1 fruit fly cellular context compared by ENCODE assay signal in the genomic region with DNA sequence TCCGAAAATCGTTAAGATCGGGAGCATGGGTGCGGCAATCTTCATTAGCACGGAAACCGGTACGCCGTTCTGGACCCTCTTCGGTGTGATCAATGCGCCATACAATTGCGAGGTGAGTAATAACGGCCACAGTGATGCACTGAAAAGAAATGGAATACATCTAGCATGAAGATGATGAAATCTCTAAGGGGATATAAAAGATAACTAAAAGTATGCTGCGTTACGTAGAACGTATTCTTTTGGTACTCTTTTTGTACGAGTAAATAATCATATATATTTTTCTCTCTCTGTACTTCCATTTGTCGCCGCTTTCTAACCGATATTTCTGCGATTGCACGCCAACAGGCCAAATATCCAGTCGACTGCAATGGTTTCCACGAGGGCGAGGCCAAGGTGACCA.
TF ChIP-seq lines count a peak whose summit lies in the region.

No protein-coding gene starts in this region.

TF ChIP-seq in whole organism, embryonic, 481 proteins besides CTCF, POLR2A, EP300 and RAD21 (continued from another document):
- TF ChIP-seq CG4424 (GFP tag; optimal IDR thresholded peaks at IDR 0.05; lab: Kevin White, UChicago), result peak; percentile 10
- no peak for TF ChIP-seq Ravus (GFP tag; IDR thresholded peaks at IDR 0.05; lab: Robert Waterston, UW)
- TF ChIP-seq CG2129 (GFP tag; IDR thresholded peaks at IDR 0.05; lab: Robert Waterston, UW; ENCODE audit: partially characterized antibody), result no peak
- peak; percentile 50 for TF ChIP-seq gem (tag; optimal IDR thresholded peaks at IDR 0.05; lab: Kevin White, UChicago)
- TF ChIP-seq cad (GFP tag; optimal IDR thresholded peaks at IDR 0.05; lab: Kevin White, UChicago), result no peak
- TF ChIP-seq ewg (GFP tag; optimal IDR thresholded peaks at IDR 0.05; lab: Kevin White, UChicago), result peak; percentile 5
- peak; percentile 45 for TF ChIP-seq CG2712 (tag; optimal IDR thresholded peaks at IDR 0.05; lab: Kevin White, UChicago)
- TF ChIP-seq CG31224 (GFP tag; IDR thresholded peaks at IDR 0.05; lab: Robert Waterston, UW), result 0 out of 2 replicates have a peak, but pooled peaks have one; percentile 7
- TF ChIP-seq phol (tag; optimal IDR thresholded peaks at IDR 0.05; lab: Kevin White, UChicago), result peak; percentile 31
- peak; percentile 52 for TF ChIP-seq vvl (GFP tag; IDR thresholded peaks at IDR 0.05; lab: Robert Waterston, UW)
- TF ChIP-seq CG18764 (GFP tag; optimal IDR thresholded peaks at IDR 0.05; lab: Kevin White, UChicago), result no peak
- peak; percentile 6 for TF ChIP-seq trem (tag; optimal IDR thresholded peaks at IDR 0.05; lab: Kevin White, UChicago)
- peak; percentile 0 for TF ChIP-seq CG10654 (GFP tag; optimal IDR thresholded peaks at IDR 0.05; lab: Kevin White, UChicago)
- peak; percentile 40 for TF ChIP-seq Blimp-1 (GFP tag; optimal IDR thresholded peaks at IDR 0.05; lab: Kevin White, UChicago)
- 0 out of 2 replicates have a peak, but pooled peaks have one; percentile 11 for TF ChIP-seq CG4360 (GFP tag; IDR thresholded peaks at IDR 0.05; lab: Robert Waterston, UW)
- no peak for TF ChIP-seq CG3065 (GFP tag; optimal IDR thresholded peaks at IDR 0.05; lab: Kevin White, UChicago)
- peak; percentile 19; the same call in 1 of the 2 replicates for TF ChIP-seq esg (GFP tag; conservative IDR thresholded peaks at IDR 0.05; lab: Robert Waterston, UW)
- no peak for TF ChIP-seq fru (optimal IDR thresholded peaks at IDR 0.05; lab: Kevin White, UChicago)
- TF ChIP-seq fd96Cb (tag; optimal IDR thresholded peaks at IDR 0.05; lab: Kevin White, UChicago), result peak; percentile 40
- TF ChIP-seq CG1792 (GFP tag; optimal IDR thresholded peaks at IDR 0.05; lab: Kevin White, UChicago), result no peak
- peak; percentile 39 for TF ChIP-seq Ptx1 (GFP tag; IDR thresholded peaks at IDR 0.05; lab: Robert Waterston, UW)
- TF ChIP-seq lmd (GFP tag; IDR thresholded peaks at IDR 0.05; lab: Robert Waterston, UW), result peak; percentile 39
- TF ChIP-seq HLH4C (GFP tag; IDR thresholded peaks at IDR 0.05; lab: Robert Waterston, UW; ENCODE audit: partially characterized antibody), result no peak
- no peak for TF ChIP-seq bbx (GFP tag; IDR thresholded peaks at IDR 0.05; lab: Robert Waterston, UW; ENCODE audit: partially characterized antibody)
- TF ChIP-seq CG31441 (GFP tag; IDR thresholded peaks at IDR 0.05; lab: Robert Waterston, UW), result 0 out of 2 replicates have a peak, but pooled peaks have one; percentile 36
- TF ChIP-seq tio (GFP tag; optimal IDR thresholded peaks at IDR 0.05; lab: Kevin White, UChicago), result no peak
- TF ChIP-seq CG13775 (GFP tag; optimal IDR thresholded peaks at IDR 0.05; lab: Kevin White, UChicago), result no peak
- TF ChIP-seq bsh (GFP tag; optimal IDR thresholded peaks at IDR 0.05; lab: Kevin White, UChicago), result peak; percentile 53 to 56
- no peak for TF ChIP-seq CG33213 (GFP tag; optimal IDR thresholded peaks at IDR 0.05; lab: Kevin White, UChicago)
- peak; percentile 45 for TF ChIP-seq zen (tag; optimal IDR thresholded peaks at IDR 0.05; lab: Kevin White, UChicago)
- TF ChIP-seq CG3838 (GFP tag; optimal IDR thresholded peaks at IDR 0.05; lab: Kevin White, UChicago), result no peak
- peak; percentile 14 for TF ChIP-seq CG12391 (tag; optimal IDR thresholded peaks at IDR 0.05; lab: Kevin White, UChicago)
- 0 out of 3 replicates have a peak, but pooled peaks have one; percentile 33 for TF ChIP-seq dysf (GFP tag; IDR thresholded peaks at IDR 0.05; lab: Robert Waterston, UW)
- peak; percentile 39 for TF ChIP-seq ap (GFP tag; IDR thresholded peaks at IDR 0.05; lab: Robert Waterston, UW)
- 0 out of 2 replicates have a peak, but pooled peaks have one; percentile 22 for TF ChIP-seq Rfx (GFP tag; IDR thresholded peaks at IDR 0.05; lab: Robert Waterston, UW)
- TF ChIP-seq CG6854 (GFP tag; optimal IDR thresholded peaks at IDR 0.05; lab: Kevin White, UChicago), result no peak
- peak; percentile 84 for TF ChIP-seq Drgx (GFP tag; IDR thresholded peaks at IDR 0.05; lab: Robert Waterston, UW)
- TF ChIP-seq jing (GFP tag; optimal IDR thresholded peaks at IDR 0.05; lab: Kevin White, UChicago), result no peak
- TF ChIP-seq Rx (GFP tag; IDR thresholded peaks at IDR 0.05; lab: Robert Waterston, UW), result no peak; the same call in 1 of the 2 replicates
- TF ChIP-seq zf30C (GFP tag; optimal IDR thresholded peaks at IDR 0.05; lab: Kevin White, UChicago), result no peak
- TF ChIP-seq CG16815 (GFP tag; optimal IDR thresholded peaks at IDR 0.05; lab: Kevin White, UChicago), result no peak
- peak; percentile 3 for TF ChIP-seq lilli (GFP tag; optimal IDR thresholded peaks at IDR 0.05; lab: Kevin White, UChicago)
- TF ChIP-seq CG6689 (GFP tag; IDR thresholded peaks at IDR 0.05; lab: Robert Waterston, UW), result peak; percentile 52; the same call in 1 of the 2 replicates
- peak; percentile 66 for TF ChIP-seq Xrp1 (GFP tag; IDR thresholded peaks at IDR 0.05; lab: Robert Waterston, UW)
- no peak for TF ChIP-seq knrl (GFP tag; IDR thresholded peaks at IDR 0.05; lab: Robert Waterston, UW; ENCODE audit: partially characterized antibody)
- TF ChIP-seq chn (GFP tag; optimal IDR thresholded peaks at IDR 0.05; lab: Kevin White, UChicago), result peak; percentile 11
- TF ChIP-seq CG30431 (GFP tag; optimal IDR thresholded peaks at IDR 0.05; lab: Kevin White, UChicago), result peak; percentile 35
- TF ChIP-seq chm (GFP tag; IDR thresholded peaks at IDR 0.05; lab: Robert Waterston, UW), result no peak
- TF ChIP-seq cwo (GFP tag; optimal IDR thresholded peaks at IDR 0.05; lab: Kevin White, UChicago), result no peak
- no peak for TF ChIP-seq Sox100B (GFP tag; optimal IDR thresholded peaks at IDR 0.05; lab: Kevin White, UChicago)
- TF ChIP-seq CG4617 (GFP tag; optimal IDR thresholded peaks at IDR 0.05; lab: Kevin White, UChicago; ENCODE audit: borderline replicate concordance), result no peak
- peak in 1 of 2 experiments; percentile 33 for TF ChIP-seq dpn (GFP tag; optimal IDR thresholded peaks at IDR 0.05; lab: Kevin White, UChicago)
- no peak for TF ChIP-seq CG13296 (GFP tag; optimal IDR thresholded peaks at IDR 0.05; lab: Kevin White, UChicago)
- peak; percentile 36; the same call in 1 of the 3 replicates for TF ChIP-seq gce (GFP tag; IDR thresholded peaks at IDR 0.05; lab: Robert Waterston, UW)
- 0 out of 2 replicates have a peak, but pooled peaks have one; percentile 24 for TF ChIP-seq ttk (GFP tag; IDR thresholded peaks at IDR 0.05; lab: Robert Waterston, UW)
- TF ChIP-seq Ssrp (tag; optimal IDR thresholded peaks at IDR 0.05; lab: Kevin White, UChicago), result peak; percentile 42
- TF ChIP-seq CG4820 (GFP tag; optimal IDR thresholded peaks at IDR 0.05; lab: Kevin White, UChicago), result peak; percentile 22
- TF ChIP-seq H15 (GFP tag; IDR thresholded peaks at IDR 0.05; lab: Robert Waterston, UW), result no peak
- 0 out of 3 replicates have a peak, but pooled peaks have one; percentile 25 for TF ChIP-seq CG11695 (GFP tag; IDR thresholded peaks at IDR 0.05; lab: Robert Waterston, UW)
- peak; percentile 20 for TF ChIP-seq CG12219 (GFP tag; optimal IDR thresholded peaks at IDR 0.05; lab: Kevin White, UChicago)
- TF ChIP-seq E2f1 (GFP tag; IDR thresholded peaks at IDR 0.05; lab: Robert Waterston, UW), result peak; percentile 35; the same call in 1 of the 2 replicates
- peak; percentile 39 for TF ChIP-seq CG17829 (tag; optimal IDR thresholded peaks at IDR 0.05; lab: Kevin White, UChicago)
- no peak for TF ChIP-seq Hsf (GFP tag; optimal IDR thresholded peaks at IDR 0.05; lab: Kevin White, UChicago)
- no peak for TF ChIP-seq CG9437 (GFP tag; optimal IDR thresholded peaks at IDR 0.05; lab: Kevin White, UChicago)
- no peak for TF ChIP-seq Vsx1 (GFP tag; optimal IDR thresholded peaks at IDR 0.05; lab: Kevin White, UChicago)
- peak; percentile 25 for TF ChIP-seq CG17385 (GFP tag; optimal IDR thresholded peaks at IDR 0.05; lab: Kevin White, UChicago)
- no peak for TF ChIP-seq sens-2 (GFP tag; IDR thresholded peaks at IDR 0.05; lab: Robert Waterston, UW)
- peak; percentile 33 for TF ChIP-seq Xbp1 (GFP tag; optimal IDR thresholded peaks at IDR 0.05; lab: Kevin White, UChicago)
- 0 out of 2 replicates have a peak, but pooled peaks have one; percentile 17 for TF ChIP-seq CG32767 (GFP tag; IDR thresholded peaks at IDR 0.05; lab: Robert Waterston, UW)
- 0 out of 2 replicates have a peak, but pooled peaks have one; percentile 21 for TF ChIP-seq E2f2 (GFP tag; IDR thresholded peaks at IDR 0.05; lab: Robert Waterston, UW)
- TF ChIP-seq sr (GFP tag; IDR thresholded peaks at IDR 0.05; lab: Robert Waterston, UW), result no peak
- TF ChIP-seq nmo (GFP tag; optimal IDR thresholded peaks at IDR 0.05; lab: Kevin White, UChicago), result peak; percentile 32
- TF ChIP-seq stwl (tag; optimal IDR thresholded peaks at IDR 0.05; lab: Kevin White, UChicago), result no peak
- TF ChIP-seq CG4730 (GFP tag; IDR thresholded peaks at IDR 0.05; lab: Robert Waterston, UW), result 0 out of 2 replicates have a peak, but pooled peaks have one; percentile 45
- peak; percentile 11 for TF ChIP-seq CG8924 (tag; optimal IDR thresholded peaks at IDR 0.05; lab: Kevin White, UChicago)
- peak; percentile 53 for TF ChIP-seq row (GFP tag; IDR thresholded peaks at IDR 0.05; lab: Robert Waterston, UW)
- TF ChIP-seq zfh1 (GFP tag; IDR thresholded peaks at IDR 0.05; lab: Robert Waterston, UW), result 0 out of 3 replicates have a peak, but pooled peaks have one; percentile 61
- TF ChIP-seq ftz-f1 (GFP tag; optimal IDR thresholded peaks at IDR 0.05; lab: Kevin White, UChicago), result no peak
- peak; percentile 34; the same call in 1 of the 2 replicates for TF ChIP-seq Nf-YA (GFP tag; IDR thresholded peaks at IDR 0.05; lab: Robert Waterston, UW)
- TF ChIP-seq so (GFP tag; IDR thresholded peaks at IDR 0.05; lab: Robert Waterston, UW), result peak; percentile 52; the same call in 1 of the 3 replicates
- TF ChIP-seq CG1832 (GFP tag; optimal IDR thresholded peaks at IDR 0.05; lab: Kevin White, UChicago), result no peak
- no peak for TF ChIP-seq scrt (GFP tag; optimal IDR thresholded peaks at IDR 0.05; lab: Kevin White, UChicago)
- TF ChIP-seq sisA (GFP tag; IDR thresholded peaks at IDR 0.05; lab: Robert Waterston, UW), result peak; percentile 27; the same call in 1 of the 2 replicates
- peak; percentile 36; the same call in 1 of the 2 replicates for TF ChIP-seq CG3847 (GFP tag; IDR thresholded peaks at IDR 0.05; lab: Robert Waterston, UW)
- no peak for TF ChIP-seq Dref (GFP tag; IDR thresholded peaks at IDR 0.05; lab: Robert Waterston, UW)
- TF ChIP-seq Meics (GFP tag; optimal IDR thresholded peaks at IDR 0.05; lab: Kevin White, UChicago), result no peak
- 0 out of 2 replicates have a peak, but pooled peaks have one; percentile 20 for TF ChIP-seq CG32532 (GFP tag; IDR thresholded peaks at IDR 0.05; lab: Robert Waterston, UW)
- TF ChIP-seq az2 (GFP tag; optimal IDR thresholded peaks at IDR 0.05; lab: Kevin White, UChicago), result peak; percentile 24
- no peak for TF ChIP-seq Nf-YC (tag; optimal IDR thresholded peaks at IDR 0.05; lab: Kevin White, UChicago)
- TF ChIP-seq da (GFP tag; optimal IDR thresholded peaks at IDR 0.05; lab: Kevin White, UChicago), result no peak
- no peak for TF ChIP-seq dmrt99B (tag; optimal IDR thresholded peaks at IDR 0.05; lab: Kevin White, UChicago)
- TF ChIP-seq Oli (tag; optimal IDR thresholded peaks at IDR 0.05; lab: Kevin White, UChicago), result peak; percentile 15
- peak; percentile 10 for TF ChIP-seq ind (GFP tag; optimal IDR thresholded peaks at IDR 0.05; lab: Kevin White, UChicago)
- no peak for TF ChIP-seq Ets97D (GFP tag; optimal IDR thresholded peaks at IDR 0.05; lab: Kevin White, UChicago)
- TF ChIP-seq ci (GFP tag; IDR thresholded peaks at IDR 0.05; lab: Robert Waterston, UW), result no peak
- no peak for TF ChIP-seq CkIIα-i1 (GFP tag; IDR thresholded peaks at IDR 0.05; lab: Robert Waterston, UW)
